5 fruit fly cellular contexts compared by ENCODE assay signal in genomic region chr3R:22750534-22750947, dm6.
TF ChIP-seq lines count a peak whose summit lies in the region.

Gene rumi, minus strand, starts transcription at chr3R:22750597.
Gene CG7029, plus strand, starts transcription at chr3R:22750901.
Gene Usp12-46, plus strand, starts transcription at chr3R:22750901.

- no peak for TF ChIP-seq CTCF in whole organism, embryonic (GFP tag; optimal IDR thresholded peaks at IDR 0.05; lab: Kevin White, UChicago)

TF ChIP-seq in whole organism, adult, 20 proteins besides CTCF, POLR2A, EP300 and RAD21 (continues in another document):
- TF ChIP-seq Crg-1 (GFP tag; optimal IDR thresholded peaks at IDR 0.05; lab: Kevin White, UChicago), result peak; percentile 69
- peak; percentile 83 for TF ChIP-seq CG11617 (GFP tag; optimal IDR thresholded peaks at IDR 0.05; lab: Kevin White, UChicago)
- TF ChIP-seq pad (GFP tag; optimal IDR thresholded peaks at IDR 0.05; lab: Kevin White, UChicago), result peak; percentile 59
- TF ChIP-seq kay (GFP tag; lab: Kevin White, UChicago; ENCODE audit: borderline replicate concordance), result no peak
- peak; percentile 82 for TF ChIP-seq CG12768 (GFP tag; optimal IDR thresholded peaks at IDR 0.05; lab: Kevin White, UChicago)
- no peak for TF ChIP-seq toe (GFP tag; optimal IDR thresholded peaks at IDR 0.05; lab: Kevin White, UChicago)
- peak; percentile 90 for TF ChIP-seq bab1 (GFP tag; optimal IDR thresholded peaks at IDR 0.05; lab: Kevin White, UChicago)
- TF ChIP-seq CG7045 (GFP tag; optimal IDR thresholded peaks at IDR 0.05; lab: Kevin White, UChicago), result peak; percentile 80
- peak; percentile 92 for TF ChIP-seq Hr96 (GFP tag; optimal IDR thresholded peaks at IDR 0.05; lab: Kevin White, UChicago)
- peak; percentile 44 for TF ChIP-seq cic (GFP tag; optimal IDR thresholded peaks at IDR 0.05; lab: Kevin White, UChicago)
- peak; percentile 98 for TF ChIP-seq CG14711 (tag; optimal IDR thresholded peaks at IDR 0.05; lab: Kevin White, UChicago)
- peak; percentile 79 for TF ChIP-seq ovo (GFP tag; optimal IDR thresholded peaks at IDR 0.05; lab: Kevin White, UChicago)
- TF ChIP-seq Clk (GFP tag; optimal IDR thresholded peaks at IDR 0.05; lab: Kevin White, UChicago), result peak; percentile 78
- peak; percentile 83 for TF ChIP-seq CG33017 (tag; optimal IDR thresholded peaks at IDR 0.05; lab: Kevin White, UChicago)
- TF ChIP-seq Mnt (GFP tag; optimal IDR thresholded peaks at IDR 0.05; lab: Kevin White, UChicago), result peak; percentile 76
- peak; percentile 89 for TF ChIP-seq tj (GFP tag; optimal IDR thresholded peaks at IDR 0.05; lab: Kevin White, UChicago)
- TF ChIP-seq CG7101 (tag; optimal IDR thresholded peaks at IDR 0.05; lab: Kevin White, UChicago), result peak; percentile 85
- no peak for TF ChIP-seq cnc (optimal IDR thresholded peaks at IDR 0.05; lab: Kevin White, UChicago)

TF ChIP-seq in whole organism, embryonic, 481 proteins besides CTCF, POLR2A, EP300 and RAD21 (continues in another document):
- TF ChIP-seq CG18476 (GFP tag; optimal IDR thresholded peaks at IDR 0.05; lab: Kevin White, UChicago) (peak; percentile 81), CG10321 (GFP tag; IDR thresholded peaks at IDR 0.05; lab: Robert Waterston, UW) (peak; percentile 62), Sry-β (GFP tag; optimal IDR thresholded peaks at IDR 0.05; lab: Kevin White, UChicago) (peak; percentile 21), CG7372 (GFP tag; IDR thresholded peaks at IDR 0.05; lab: Robert Waterston, UW) (peak; percentile 82), tna (GFP tag; IDR thresholded peaks at IDR 0.05; lab: Robert Waterston, UW; ENCODE audit: partially characterized antibody) (no peak), CG4360 (GFP tag; IDR thresholded peaks at IDR 0.05; lab: Robert Waterston, UW) (peak; percentile 42; the same call in 1 of the 2 replicates), stwl (tag; optimal IDR thresholded peaks at IDR 0.05; lab: Kevin White, UChicago) (peak; percentile 88), Nf-YB (GFP tag; optimal IDR thresholded peaks at IDR 0.05; lab: Kevin White, UChicago) (peak; percentile 57), CG16863 (GFP tag; optimal IDR thresholded peaks at IDR 0.05; lab: Kevin White, UChicago) (peak; percentile 90), mirr (GFP tag; optimal IDR thresholded peaks at IDR 0.05; lab: Kevin White, UChicago) (peak; percentile 69), Ptx1 (GFP tag; IDR thresholded peaks at IDR 0.05; lab: Robert Waterston, UW) (peak; percentile 83), CoRest (tag; optimal IDR thresholded peaks at IDR 0.05; lab: Kevin White, UChicago) (peak; percentile 87), yki (optimal IDR thresholded peaks at IDR 0.05; lab: Kevin White, UChicago) (no peak), jing (GFP tag; optimal IDR thresholded peaks at IDR 0.05; lab: Kevin White, UChicago) (no peak), CG3281 (GFP tag; optimal IDR thresholded peaks at IDR 0.05; lab: Kevin White, UChicago) (peak; percentile 80), CG2199 (GFP tag; IDR thresholded peaks at IDR 0.05; lab: Robert Waterston, UW) (0 out of 3 replicates have a peak, but pooled peaks have one; percentile 33), CG7963 (GFP tag; IDR thresholded peaks at IDR 0.05; lab: Robert Waterston, UW; ENCODE audit: partially characterized antibody) (0 out of 3 replicates have a peak, but pooled peaks have one; percentile 62)

TF ChIP-seq in whole organism, prepupa, 60 proteins besides CTCF, POLR2A, EP300 and RAD21 (continues in another document):
- TF ChIP-seq Hr39 (GFP tag; optimal IDR thresholded peaks at IDR 0.05; lab: Kevin White, UChicago), result peak; percentile 93
- TF ChIP-seq Eip78C (GFP tag; lab: Kevin White, UChicago), result peak; percentile 92
- TF ChIP-seq CG6854 (GFP tag; optimal IDR thresholded peaks at IDR 0.05; lab: Kevin White, UChicago), result peak; percentile 1
- TF ChIP-seq Sox15 (GFP tag; optimal IDR thresholded peaks at IDR 0.05; lab: Kevin White, UChicago), result peak; percentile 87
- peak; percentile 54 for TF ChIP-seq CG1621 (tag; optimal IDR thresholded peaks at IDR 0.05; lab: Kevin White, UChicago)
- TF ChIP-seq Blimp-1 (GFP tag; optimal IDR thresholded peaks at IDR 0.05; lab: Kevin White, UChicago), result peak; percentile 31
- TF ChIP-seq Lpt (GFP tag; optimal IDR thresholded peaks at IDR 0.05; lab: Kevin White, UChicago), result peak; percentile 68
- no peak for TF ChIP-seq CG7368 (GFP tag; optimal IDR thresholded peaks at IDR 0.05; lab: Kevin White, UChicago)
- TF ChIP-seq CG6163 (GFP tag; IDR thresholded peaks at IDR 0.05; lab: Robert Waterston, UW), result peak; percentile 91
- TF ChIP-seq CG3032 (tag; optimal IDR thresholded peaks at IDR 0.05; lab: Kevin White, UChicago), result peak; percentile 83
- no peak for TF ChIP-seq Ets21C (GFP tag; optimal IDR thresholded peaks at IDR 0.05; lab: Kevin White, UChicago)
- TF ChIP-seq fkh (GFP tag; optimal IDR thresholded peaks at IDR 0.05; lab: Kevin White, UChicago), result no peak
- no peak for TF ChIP-seq CG34406 (GFP tag; optimal IDR thresholded peaks at IDR 0.05; lab: Kevin White, UChicago)
- no peak for TF ChIP-seq OdsH (GFP tag; optimal IDR thresholded peaks at IDR 0.05; lab: Kevin White, UChicago)
- TF ChIP-seq dsx (GFP tag; optimal IDR thresholded peaks at IDR 0.05; lab: Kevin White, UChicago; ENCODE audit: poor library complexity, severe bottlenecking), result peak; percentile 59
- TF ChIP-seq CG3919 (GFP tag; optimal IDR thresholded peaks at IDR 0.05; lab: Kevin White, UChicago), result no peak
- TF ChIP-seq CG11294 (GFP tag; IDR thresholded peaks at IDR 0.05; lab: Robert Waterston, UW), result peak; percentile 53; the same call in 1 of the 2 replicates
- TF ChIP-seq eg (GFP tag; IDR thresholded peaks at IDR 0.05; lab: Robert Waterston, UW), result peak; percentile 87
- TF ChIP-seq CG6276 (GFP tag; optimal IDR thresholded peaks at IDR 0.05; lab: Kevin White, UChicago), result no peak

TF ChIP-seq in whole organism, pupa, 21 proteins besides CTCF, POLR2A, EP300 and RAD21:
- TF ChIP-seq CG9948 (tag; optimal IDR thresholded peaks at IDR 0.05; lab: Kevin White, UChicago) (peak; percentile 57), gl (tag; optimal IDR thresholded peaks at IDR 0.05; lab: Kevin White, UChicago) (peak; percentile 32), CG12605 (GFP tag; IDR thresholded peaks at IDR 0.05; lab: Robert Waterston, UW) (peak; percentile 56), Snoo (tag; optimal IDR thresholded peaks at IDR 0.05; lab: Kevin White, UChicago) (peak; percentile 74), CG8301 (tag; optimal IDR thresholded peaks at IDR 0.05; lab: Kevin White, UChicago) (peak; percentile 70), EcR (GFP tag; optimal IDR thresholded peaks at IDR 0.05; lab: Kevin White, UChicago) (no peak), fd96Ca (GFP tag; IDR thresholded peaks at IDR 0.05; lab: Robert Waterston, UW) (peak; percentile 78), CG8159 (tag; optimal IDR thresholded peaks at IDR 0.05; lab: Kevin White, UChicago) (peak; percentile 79), rn (GFP tag; IDR thresholded peaks at IDR 0.05; lab: Robert Waterston, UW) (peak; percentile 31; the same call in 1 of the 2 replicates), Pif1A (GFP tag; optimal IDR thresholded peaks at IDR 0.05; lab: Kevin White, UChicago) (no peak), CG15710 (tag; optimal IDR thresholded peaks at IDR 0.05; lab: Kevin White, UChicago) (peak; percentile 79), CG10348 (GFP tag; IDR thresholded peaks at IDR 0.05; lab: Robert Waterston, UW) (0 out of 2 replicates have a peak, but pooled peaks have one; percentile 17), Pif1B (GFP tag; optimal IDR thresholded peaks at IDR 0.05; lab: Kevin White, UChicago) (no peak), CG13204 (GFP tag; optimal IDR thresholded peaks at IDR 0.05; lab: Kevin White, UChicago) (no peak), CG14655 (GFP tag; optimal IDR thresholded peaks at IDR 0.05; lab: Kevin White, UChicago) (no peak), CG17806 (tag; optimal IDR thresholded peaks at IDR 0.05; lab: Kevin White, UChicago) (peak; percentile 76), CG4496 (GFP tag; IDR thresholded peaks at IDR 0.05; lab: Robert Waterston, UW) (peak; percentile 89), CG32121 (GFP tag; IDR thresholded peaks at IDR 0.05; lab: Robert Waterston, UW) (peak; percentile 73; the same call in 1 of the 2 replicates), Ets98B (GFP tag; IDR thresholded peaks at IDR 0.05; lab: Robert Waterston, UW) (peak; percentile 81), CG34367 (tag; optimal IDR thresholded peaks at IDR 0.05; lab: Kevin White, UChicago) (peak; percentile 73), D1 (tag; optimal IDR thresholded peaks at IDR 0.05; lab: Kevin White, UChicago) (no peak)

TF ChIP-seq in whole organism, wandering third instar larva, 38 proteins besides CTCF, POLR2A, EP300 and RAD21 (continues in another document):
- TF ChIP-seq N (GFP tag; optimal IDR thresholded peaks at IDR 0.05; lab: Kevin White, UChicago), result no peak
- peak; percentile 89 for TF ChIP-seq rgr (GFP tag; optimal IDR thresholded peaks at IDR 0.05; lab: Kevin White, UChicago)
- no peak for TF ChIP-seq Hnf4 (GFP tag; optimal IDR thresholded peaks at IDR 0.05; lab: Kevin White, UChicago)
- TF ChIP-seq usp (GFP tag; optimal IDR thresholded peaks at IDR 0.05; lab: Kevin White, UChicago), result no peak
- peak; percentile 8 for TF ChIP-seq h (GFP tag; optimal IDR thresholded peaks at IDR 0.05; lab: Kevin White, UChicago)
- TF ChIP-seq jim (GFP tag; optimal IDR thresholded peaks at IDR 0.05; lab: Kevin White, UChicago), result no peak
- TF ChIP-seq Hr78 (GFP tag; optimal IDR thresholded peaks at IDR 0.05; lab: Kevin White, UChicago), result no peak
- peak; percentile 82 for TF ChIP-seq Hr83 (GFP tag; optimal IDR thresholded peaks at IDR 0.05; lab: Kevin White, UChicago; ENCODE audit: poor library complexity, severe bottlenecking)
- TF ChIP-seq dmrt93B (GFP tag; optimal IDR thresholded peaks at IDR 0.05; lab: Kevin White, UChicago), result no peak
- no peak for TF ChIP-seq dsf (GFP tag; optimal IDR thresholded peaks at IDR 0.05; lab: Kevin White, UChicago; ENCODE audit: borderline replicate concordance)
- no peak for TF ChIP-seq tai (GFP tag; optimal IDR thresholded peaks at IDR 0.05; lab: Kevin White, UChicago)
- no peak for TF ChIP-seq Rel (GFP tag; optimal IDR thresholded peaks at IDR 0.05; lab: Kevin White, UChicago)
- TF ChIP-seq Rel (tag; optimal IDR thresholded peaks at IDR 0.05; lab: Kevin White, UChicago), result peak; percentile 56
- TF ChIP-seq psq (GFP tag; optimal IDR thresholded peaks at IDR 0.05; lab: Kevin White, UChicago), result peak; percentile 64
- peak; percentile 85 for TF ChIP-seq br (GFP tag; optimal IDR thresholded peaks at IDR 0.05; lab: Kevin White, UChicago)
- TF ChIP-seq Abd-B (GFP tag; optimal IDR thresholded peaks at IDR 0.05; lab: Kevin White, UChicago), result no peak
- TF ChIP-seq Jra (GFP tag; optimal IDR thresholded peaks at IDR 0.05; lab: Kevin White, UChicago), result no peak
- TF ChIP-seq HLH106 (tag; optimal IDR thresholded peaks at IDR 0.05; lab: Kevin White, UChicago), result peak; percentile 86
- no peak for TF ChIP-seq brk (GFP tag; optimal IDR thresholded peaks at IDR 0.05; lab: Kevin White, UChicago)
- TF ChIP-seq GATAd (GFP tag; optimal IDR thresholded peaks at IDR 0.05; lab: Kevin White, UChicago), result peak; percentile 49
- peak; percentile 78 for TF ChIP-seq CG9705 (GFP tag; optimal IDR thresholded peaks at IDR 0.05; lab: Kevin White, UChicago)
- TF ChIP-seq Mio (GFP tag; optimal IDR thresholded peaks at IDR 0.05; lab: Kevin White, UChicago), result no peak
- TF ChIP-seq CG32264 (GFP tag; optimal IDR thresholded peaks at IDR 0.05; lab: Kevin White, UChicago), result no peak
- no peak for TF ChIP-seq lola (GFP tag; optimal IDR thresholded peaks at IDR 0.05; lab: Kevin White, UChicago)
